Fruit fly (Drosophila melanogaster) Kc167 (cell line): ENCODE results near the gene Hacd1.

Source experiments
- Sin3A ChIP-seq: fragments of >200 bp; optimal IDR thresholded peaks from 2 replicates; lab custom pipeline; 2018; ENCODE audit warnings: missing external identifiers
- insv ChIP-seq: fragments of >200 bp; optimal IDR thresholded peaks from 3 replicates; lab custom pipeline; 2018; ENCODE audit warnings: missing external identifiers

DNA sequence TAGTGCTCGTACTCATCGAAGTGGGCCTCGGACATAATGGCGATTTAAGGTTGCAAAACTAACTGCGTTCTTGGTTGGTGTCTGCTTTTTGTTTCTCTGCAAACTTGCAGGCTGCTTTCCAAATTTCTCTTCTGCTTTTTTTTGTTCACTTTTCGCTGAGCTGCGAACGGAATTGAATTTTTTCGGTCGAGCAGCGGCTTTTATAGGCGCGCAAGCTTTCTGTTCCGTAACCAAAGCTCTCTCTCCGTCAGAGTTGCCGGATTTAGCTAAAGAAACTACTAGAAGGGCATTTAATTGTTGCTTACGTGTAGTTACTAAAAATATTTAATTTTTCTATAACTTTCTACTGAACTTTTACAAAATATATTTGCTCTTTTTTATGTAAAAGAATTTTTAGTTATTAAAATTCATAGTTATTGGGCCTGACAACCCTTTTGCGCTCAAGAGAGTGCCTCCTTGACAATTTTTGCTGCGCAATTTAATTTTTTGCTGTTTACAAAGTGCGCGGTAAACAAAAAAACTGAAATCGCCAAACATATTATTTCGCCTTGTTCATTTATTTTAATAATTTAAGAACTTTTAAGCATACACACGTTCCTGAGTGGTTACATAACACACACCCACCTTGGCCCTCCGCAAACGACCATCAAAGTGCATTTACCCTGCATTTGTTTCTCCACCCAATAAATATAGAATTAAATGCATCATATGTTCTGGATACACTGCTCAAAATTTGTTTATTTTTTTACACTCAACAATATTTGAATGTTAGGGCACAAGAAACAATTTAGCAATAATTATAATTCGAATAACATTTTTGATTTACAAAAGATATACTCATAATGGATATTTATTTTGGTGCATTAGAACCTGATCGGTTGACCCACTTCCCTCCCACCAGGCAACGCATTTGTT, 44.1 kb upstream of the Hacd1 start, which contains the start of gene CG6770:
- TF ChIP-seq insv (lab: Kevin White, UChicago) (no peak), Sin3A (lab: Kevin White, UChicago) (no peak)
